Worm (Caenorhabditis elegans): ENCODE measurements around the gene C13F10.6.

DNA sequence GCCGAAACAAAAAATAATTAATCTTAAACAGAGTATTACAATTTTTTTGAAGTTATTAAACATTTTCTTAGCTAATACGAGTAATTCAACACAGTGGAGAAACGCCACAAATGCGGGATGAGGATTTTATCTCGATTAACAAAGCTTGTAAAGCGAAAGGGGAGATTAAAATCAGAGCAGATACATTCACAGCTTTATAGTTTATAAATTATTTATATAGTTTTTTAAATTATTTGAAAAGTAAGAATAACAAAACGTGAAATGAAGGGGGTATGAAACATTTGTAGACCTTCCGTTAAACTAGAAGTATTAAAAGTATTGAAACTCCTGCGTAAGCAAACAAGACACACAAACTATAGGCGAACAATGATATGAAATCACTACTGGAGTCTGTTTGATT, 34.3 kb upstream of the C13F10.6 start, which contains the start of gene C05C8.8:
- no peak for TF ChIP-seq flt-1 (GFP tag; IDR thresholded peaks at IDR 0.05)
- TF ChIP-seq ref-1 (GFP tag; conservative IDR thresholded peaks at IDR 0.05), result no peak
- TF ChIP-seq med-1 (GFP tag; optimal IDR thresholded peaks at IDR 0.05; ENCODE audit: insufficient read depth), result no peak
- no peak for TF ChIP-seq T22C8.4 (GFP tag; IDR thresholded peaks at IDR 0.05)
- TF ChIP-seq tab-1 (GFP tag; IDR thresholded peaks at IDR 0.05), result no peak
- no peak for TF ChIP-seq cog-1 (tag; optimal IDR thresholded peaks at IDR 0.05)
- TF ChIP-seq ztf-29 (GFP tag; IDR thresholded peaks at IDR 0.05), result no peak

Measured in whole organism, midembryonic.